Worm (Caenorhabditis elegans): Measurements from ENCODE around the gene F54D1.1.
"Not testable (repeated sequence)": the region's sequence is repeated elsewhere in the genome, so short reads cannot be mapped to it uniquely, and the experiment has no call there.

Gene F54D1.1

DNA sequence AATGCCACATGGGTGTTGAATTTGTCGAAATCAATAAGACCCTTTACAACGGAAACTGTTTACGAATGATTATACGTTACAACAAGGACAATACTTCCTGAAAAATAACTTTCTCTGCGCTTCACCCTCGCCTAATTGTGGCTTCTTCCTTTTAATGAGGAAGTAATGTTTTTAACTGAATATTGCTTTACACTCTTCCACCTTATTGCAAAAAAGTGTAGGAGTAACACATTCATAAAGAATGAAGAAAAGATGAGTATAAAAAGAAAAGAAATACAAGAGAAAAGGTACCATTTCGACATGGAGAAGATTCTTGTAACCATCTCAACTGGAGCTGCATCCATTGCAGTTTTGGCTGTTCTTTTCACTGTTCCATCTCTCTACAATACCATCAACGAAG lies 1.5 kb downstream of the F54D1.1 start, which contains the start of gene col-126:
Gene col-126, plus strand, starts transcription at position 301 of the 400 bp plus-strand sequence.
- not testable (repeated sequence) for TF ChIP-seq unc-120 (tag; optimal IDR thresholded peaks at IDR 0.05; ENCODE audit: poor library complexity, severe bottlenecking); snpc-4 (tag; optimal IDR thresholded peaks at IDR 0.05); unc-39 (tag; optimal IDR thresholded peaks at IDR 0.05)

DNA sequence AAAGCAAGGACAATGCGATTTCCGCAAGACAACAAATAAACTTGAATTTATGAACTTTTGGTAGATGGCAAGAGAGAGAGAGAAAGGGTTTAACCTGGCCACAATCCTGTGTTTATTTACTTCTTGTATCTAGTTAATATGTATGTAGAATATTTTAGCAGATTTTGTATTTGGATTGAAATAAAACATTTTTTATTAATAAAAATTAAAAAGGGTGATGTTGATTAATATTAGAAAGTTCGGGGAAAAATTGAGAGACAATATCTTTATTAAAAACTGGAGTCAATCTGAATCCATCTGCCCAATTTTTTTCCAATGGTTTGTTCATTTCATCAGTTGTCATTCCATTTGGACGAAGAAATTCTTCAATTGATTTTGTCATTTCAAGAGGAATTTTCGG lies 4.5 kb downstream of the F54D1.1 start, which contains the start of gene col-127:
Gene col-127, minus strand, starts transcription at position 101 of the 400 bp plus-strand sequence.
- TF ChIP-seq bed-3 (GFP tag; optimal IDR thresholded peaks at IDR 0.05) (no peak), sptf-1 (tag; optimal IDR thresholded peaks at IDR 0.05) (no peak)

DNA sequence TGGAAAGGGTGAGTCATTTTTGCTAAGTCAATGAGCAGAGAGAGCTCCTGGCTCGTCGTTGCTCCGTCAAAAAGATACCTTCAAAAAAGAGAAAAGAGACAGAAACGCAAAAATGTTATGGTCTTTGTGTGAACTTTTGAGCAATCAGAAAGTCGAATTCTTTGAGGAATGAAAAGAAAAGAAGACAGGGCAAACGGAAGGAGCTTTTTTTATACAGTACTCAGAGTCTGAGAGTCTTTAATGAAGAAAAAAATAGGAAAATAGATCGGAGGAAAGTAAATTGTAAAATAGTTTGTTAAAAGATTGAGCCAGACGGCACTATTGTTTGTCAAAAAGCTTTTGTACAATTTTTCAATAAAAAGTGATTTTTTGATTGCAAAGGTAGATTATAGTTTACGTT lies 7.8 kb downstream of the F54D1.1 start:
- no peak for TF ChIP-seq nhr-28 (tag; optimal IDR thresholded peaks at IDR 0.05)
- no peak for TF ChIP-seq zip-8 (tag; optimal IDR thresholded peaks at IDR 0.05)
- no peak for TF ChIP-seq flh-1 (GFP tag; optimal IDR thresholded peaks at IDR 0.05)
- TF ChIP-seq tbx-8 (GFP tag; optimal IDR thresholded peaks at IDR 0.05): no peak
- TF ChIP-seq nhr-237 (tag; optimal IDR thresholded peaks at IDR 0.05): no peak
- no peak for TF ChIP-seq mab-5 (tag; optimal IDR thresholded peaks at IDR 0.05)
- TF ChIP-seq elt-3 (tag; optimal IDR thresholded peaks at IDR 0.05): no peak
- TF ChIP-seq nhr-2 (tag; optimal IDR thresholded peaks at IDR 0.05): no peak
- TF ChIP-seq bed-3 (GFP tag; optimal IDR thresholded peaks at IDR 0.05): no peak
- TF ChIP-seq unc-120 (tag; optimal IDR thresholded peaks at IDR 0.05; ENCODE audit: poor library complexity, severe bottlenecking): no peak
- no peak for TF ChIP-seq hlh-1 (tag; optimal IDR thresholded peaks at IDR 0.05)
- no peak for TF ChIP-seq sem-2 (GFP tag; optimal IDR thresholded peaks at IDR 0.05)
- no peak for TF ChIP-seq lin-13 (tag; optimal IDR thresholded peaks at IDR 0.05)
- no peak for TF ChIP-seq pha-4 (tag; optimal IDR thresholded peaks at IDR 0.05)
- TF ChIP-seq unc-39 (tag; optimal IDR thresholded peaks at IDR 0.05): no peak
- TF ChIP-seq nhr-76 (tag; optimal IDR thresholded peaks at IDR 0.05): no peak
- no peak for TF ChIP-seq blmp-1 (tag; optimal IDR thresholded peaks at IDR 0.05)
- TF ChIP-seq sptf-1 (tag; optimal IDR thresholded peaks at IDR 0.05): no peak
- no peak for TF ChIP-seq nhr-12 (tag; optimal IDR thresholded peaks at IDR 0.05)

DNA sequence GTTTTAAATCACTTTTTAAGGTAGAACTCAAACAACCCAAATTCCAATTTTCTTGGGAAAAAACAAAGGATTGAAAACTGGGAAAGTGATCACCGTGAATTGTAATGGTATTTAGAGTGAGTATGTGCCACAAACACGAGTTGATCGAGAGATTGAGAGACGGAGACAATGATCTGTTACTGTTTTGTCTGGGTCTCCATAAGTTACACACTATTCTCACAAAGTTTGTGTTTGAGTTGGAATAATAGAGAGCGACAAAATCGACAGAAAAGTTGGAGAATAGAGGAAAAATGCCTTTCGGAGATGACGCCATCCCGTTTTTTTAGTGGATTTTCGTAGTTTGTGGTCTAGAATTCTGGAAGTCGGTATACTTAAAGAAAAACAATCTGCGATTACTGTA lies 9.6 kb downstream of the F54D1.1 start, which contains the start of gene nhr-7:
Gene nhr-7, minus strand, starts transcription at position 101 of the 400 bp plus-strand sequence.
- TF ChIP-seq ceh-39 (tag; optimal IDR thresholded peaks at IDR 0.05) (no peak), ceh-83 (GFP tag; optimal IDR thresholded peaks at IDR 0.05) (no peak), mab-5 (tag; optimal IDR thresholded peaks at IDR 0.05) (no peak)

DNA sequence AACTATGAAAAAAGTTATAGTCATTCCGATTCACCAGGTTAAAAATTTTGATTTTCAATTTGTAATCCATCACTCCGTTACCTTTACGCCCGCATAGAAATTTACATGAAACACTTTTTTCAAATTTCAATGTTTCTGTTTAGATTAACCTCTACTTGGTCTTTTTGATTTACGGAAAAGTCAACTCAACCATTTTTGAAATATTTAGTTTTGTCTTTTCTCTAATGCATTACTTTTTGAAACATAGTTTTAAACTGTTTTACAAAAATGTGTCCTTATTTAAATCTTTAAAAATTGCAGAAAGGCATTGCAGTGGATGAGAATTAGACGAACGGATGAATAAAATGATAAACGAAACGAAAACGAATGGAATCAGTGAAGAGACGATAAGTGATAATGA lies 11.5 kb downstream of the F54D1.1 start, which contains the start of gene gtl-2:
Gene gtl-2, plus strand, starts transcription at position 301 of the 400 bp plus-strand sequence.
- TF ChIP-seq mep-1 (tag; optimal IDR thresholded peaks at IDR 0.05): no peak
- no peak for TF ChIP-seq ceh-39 (tag; optimal IDR thresholded peaks at IDR 0.05)
- no peak for TF ChIP-seq nhr-2 (tag; optimal IDR thresholded peaks at IDR 0.05)

DNA sequence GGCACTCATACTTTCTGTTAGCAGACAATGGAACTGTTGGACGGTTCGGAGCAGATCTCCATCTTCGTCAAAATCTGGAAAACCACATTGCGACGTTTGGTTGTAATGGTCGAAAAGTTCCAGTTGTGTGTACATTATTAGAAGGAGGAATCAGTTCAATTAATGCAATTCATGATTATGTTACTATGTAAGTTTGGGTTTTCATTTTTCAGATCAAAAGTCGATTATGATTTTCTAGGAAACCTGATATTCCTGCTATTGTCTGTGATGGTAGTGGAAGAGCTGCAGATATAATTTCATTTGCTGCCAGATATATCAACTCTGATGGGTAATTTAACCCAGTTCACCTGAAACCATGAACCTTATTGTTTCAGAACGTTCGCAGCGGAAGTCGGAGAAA lies 14.4 kb downstream of the F54D1.1 start:
- TF ChIP-seq elt-3 (tag; optimal IDR thresholded peaks at IDR 0.05): no peak
- TF ChIP-seq mls-2 (tag; optimal IDR thresholded peaks at IDR 0.05): no peak
- TF ChIP-seq unc-62 (GFP tag; optimal IDR thresholded peaks at IDR 0.05): no peak
- TF ChIP-seq lin-32 (GFP tag; optimal IDR thresholded peaks at IDR 0.05): no peak
- no peak for TF ChIP-seq sptf-1 (tag; optimal IDR thresholded peaks at IDR 0.05)
- TF ChIP-seq drap-1 (GFP tag; optimal IDR thresholded peaks at IDR 0.05): no peak
- TF ChIP-seq pha-4 (tag; optimal IDR thresholded peaks at IDR 0.05): no peak
- TF ChIP-seq lin-13 (tag; optimal IDR thresholded peaks at IDR 0.05): no peak
- TF ChIP-seq mab-5 (tag; optimal IDR thresholded peaks at IDR 0.05): no peak
- no peak for TF ChIP-seq unc-120 (tag; optimal IDR thresholded peaks at IDR 0.05; ENCODE audit: poor library complexity, severe bottlenecking)

DNA sequence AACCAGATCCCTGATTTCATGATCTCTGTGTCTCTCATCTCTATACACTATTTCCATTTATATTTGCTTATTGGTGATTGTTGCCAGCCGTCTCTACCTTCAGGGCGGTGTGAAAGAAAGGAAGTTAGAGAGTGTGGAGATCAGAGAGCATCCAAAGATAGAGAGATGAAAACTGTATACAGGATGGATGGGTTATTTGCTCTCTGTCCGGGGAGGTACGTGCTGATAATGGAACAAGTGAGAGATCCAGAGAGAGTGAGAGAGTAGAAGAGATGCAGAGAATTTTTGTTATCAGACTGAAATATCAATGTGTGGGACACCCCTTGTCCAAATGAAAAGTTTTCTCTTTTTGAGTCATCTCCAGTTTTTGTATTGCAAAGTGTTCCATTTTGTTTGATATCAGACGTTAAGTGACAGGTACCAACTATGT lies 22.5 kb downstream of the F54D1.1 start:
- no peak for TF ChIP-seq mep-1 (tag; optimal IDR thresholded peaks at IDR 0.05)
- peak; percentile 24 for TF ChIP-seq pha-4 (tag; optimal IDR thresholded peaks at IDR 0.05)
